Worm (Caenorhabditis elegans): Measurements from ENCODE around the gene str-185.

The str-185 gene

DNA sequence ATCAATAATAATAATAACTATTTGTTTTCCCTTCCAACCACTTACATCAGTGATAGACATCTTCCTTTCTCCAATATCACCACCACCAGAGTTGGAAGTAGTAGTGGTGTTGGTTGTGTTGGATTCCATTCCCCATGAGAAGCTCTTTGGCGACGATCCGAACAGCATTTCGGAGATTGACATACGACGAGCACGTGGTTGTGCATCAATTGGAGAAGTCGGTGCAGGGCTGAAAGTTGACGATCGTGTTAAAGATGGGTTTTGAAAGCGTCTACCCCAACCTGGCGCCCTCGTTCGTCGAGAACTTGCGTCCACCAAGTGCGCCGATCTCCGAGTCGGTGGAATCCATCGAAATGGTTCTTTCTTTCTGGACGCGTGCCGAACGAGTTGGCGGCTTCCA, 39.3 kb upstream of the str-185 start:
- TF ChIP-seq ztf-29 (GFP tag; IDR thresholded peaks at IDR 0.05): no peak
- no peak for TF ChIP-seq flt-1 (GFP tag; IDR thresholded peaks at IDR 0.05)
- no peak for TF ChIP-seq med-1 (GFP tag; optimal IDR thresholded peaks at IDR 0.05; ENCODE audit: insufficient read depth)
- no peak for TF ChIP-seq klf-2 (GFP tag; conservative IDR thresholded peaks at IDR 0.05)
- TF ChIP-seq ztf-23 (GFP tag; IDR thresholded peaks at IDR 0.05): no peak
- TF ChIP-seq T22C8.4 (GFP tag; IDR thresholded peaks at IDR 0.05): no peak
- no peak for TF ChIP-seq ref-1 (GFP tag; conservative IDR thresholded peaks at IDR 0.05)
- TF ChIP-seq cog-1 (tag; optimal IDR thresholded peaks at IDR 0.05): no peak
- no peak for TF ChIP-seq tab-1 (GFP tag; IDR thresholded peaks at IDR 0.05)

DNA sequence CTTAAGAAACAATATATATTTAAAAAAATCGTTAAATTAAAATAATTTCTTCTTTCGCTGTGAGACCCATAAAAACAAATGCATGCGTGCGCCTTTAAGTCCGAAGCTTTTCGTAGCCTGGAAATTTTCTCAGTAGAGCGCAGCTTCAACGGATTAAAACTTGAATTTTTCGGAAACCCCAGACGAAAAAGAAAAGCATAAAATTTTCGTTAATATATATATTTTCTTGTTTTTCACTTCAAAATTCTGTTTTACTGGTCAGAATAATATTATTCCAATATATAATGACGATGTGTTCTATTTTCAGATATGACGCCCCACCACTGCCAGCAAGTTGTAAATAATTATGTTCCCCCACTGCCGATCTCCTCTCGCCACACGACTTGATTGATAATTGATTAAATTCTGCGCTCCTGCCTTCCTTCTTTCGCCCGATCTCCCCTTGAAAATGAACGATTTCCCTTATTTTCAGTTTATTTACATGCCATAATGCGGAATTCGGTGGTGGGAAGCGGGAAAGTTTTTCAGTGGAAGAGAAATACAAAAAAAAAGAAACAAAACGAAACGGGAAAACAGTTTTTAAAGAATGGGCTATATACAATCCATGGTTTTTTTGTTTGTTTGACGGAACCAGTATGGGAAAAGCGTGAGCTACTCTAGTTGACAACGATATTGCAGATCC, 38.4 kb upstream of the str-185 start:
- TF ChIP-seq tab-1 (GFP tag; IDR thresholded peaks at IDR 0.05): no peak
- no peak for TF ChIP-seq flt-1 (GFP tag; IDR thresholded peaks at IDR 0.05)
- no peak for TF ChIP-seq T22C8.4 (GFP tag; IDR thresholded peaks at IDR 0.05)
- 0 out of 2 replicates have a peak, but pooled peaks have one; percentile 17 for TF ChIP-seq ztf-29 (GFP tag; IDR thresholded peaks at IDR 0.05)
- no peak for TF ChIP-seq med-1 (GFP tag; optimal IDR thresholded peaks at IDR 0.05; ENCODE audit: insufficient read depth)
- TF ChIP-seq cog-1 (tag; optimal IDR thresholded peaks at IDR 0.05): no peak
- no peak for TF ChIP-seq ref-1 (GFP tag; conservative IDR thresholded peaks at IDR 0.05)
- no peak for TF ChIP-seq klf-2 (GFP tag; conservative IDR thresholded peaks at IDR 0.05)

DNA sequence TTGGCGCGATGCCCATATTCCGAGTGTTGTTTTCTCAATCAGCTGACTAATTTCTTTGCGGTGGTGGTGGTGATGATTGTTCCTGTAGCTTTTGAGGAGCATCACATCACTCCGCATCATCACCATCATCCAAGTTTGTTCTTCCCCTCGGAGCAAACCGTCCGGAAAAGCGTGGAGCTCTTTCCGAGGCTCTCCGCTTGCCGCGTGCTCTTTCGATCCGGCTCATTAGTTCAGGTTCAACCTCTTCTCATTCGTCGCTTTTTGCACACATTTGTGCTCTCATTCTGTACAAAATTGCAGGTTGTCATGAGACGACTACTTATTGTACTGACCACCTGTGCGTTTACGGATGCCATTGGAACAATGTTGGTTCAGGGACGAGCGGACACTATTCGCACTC, 35.4 kb upstream of the str-185 start, which contains the start of gene M01H9.5:
M01H9.5 (plus strand) TSS at position 301 of the 400 bp plus-strand sequence.
- TF ChIP-seq T22C8.4 (GFP tag; IDR thresholded peaks at IDR 0.05) (no peak), klf-2 (GFP tag; conservative IDR thresholded peaks at IDR 0.05) (no peak)

DNA sequence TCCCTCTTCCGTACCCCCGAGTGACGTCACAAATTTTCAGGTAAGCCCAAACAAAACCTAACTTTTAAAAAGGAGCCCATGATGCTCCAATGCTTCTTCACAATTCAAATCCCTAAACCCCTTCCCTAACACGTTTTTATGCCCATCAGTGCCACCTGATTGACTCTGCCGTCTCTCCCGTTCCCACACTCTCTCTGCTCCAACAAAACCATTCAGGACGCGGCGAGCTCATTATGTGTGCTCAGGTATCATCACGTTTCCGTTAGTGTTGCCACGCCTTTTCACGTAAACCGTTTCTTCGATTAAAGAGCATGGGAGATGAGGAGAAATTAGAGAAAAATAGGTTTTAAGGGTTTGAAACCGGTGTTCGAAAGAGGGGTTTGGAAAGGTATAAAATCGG, 33.3 kb upstream of the str-185 start, which contains the start of gene M01H9.2:
M01H9.2 (minus strand) TSS at position 101 of the 400 bp plus-strand sequence.
- no peak for TF ChIP-seq flt-1 (GFP tag; IDR thresholded peaks at IDR 0.05)

DNA sequence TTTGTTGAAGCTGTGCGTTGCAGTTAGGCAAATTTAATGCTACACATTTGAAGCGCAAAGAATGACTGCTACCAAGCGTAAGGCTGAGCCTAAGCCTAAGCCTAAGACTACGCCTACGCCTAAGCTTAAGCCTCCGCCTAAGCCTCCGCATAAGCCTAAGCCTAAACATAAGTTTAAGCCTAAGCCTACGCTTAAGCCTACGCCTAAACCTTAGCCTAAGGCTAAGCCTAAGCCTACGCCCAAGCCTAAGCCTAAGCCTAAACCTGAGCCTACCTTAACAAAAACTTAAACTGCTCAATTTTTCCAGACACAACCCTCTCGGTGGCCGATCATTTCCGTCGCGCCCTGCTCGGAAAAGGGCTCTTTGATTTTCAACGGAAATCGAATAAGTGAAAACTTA, 29.5 kb upstream of the str-185 start:
- TF ChIP-seq klf-2 (GFP tag; conservative IDR thresholded peaks at IDR 0.05): no peak
- no peak for TF ChIP-seq ztf-23 (GFP tag; IDR thresholded peaks at IDR 0.05)
- TF ChIP-seq ztf-29 (GFP tag; IDR thresholded peaks at IDR 0.05): no peak
- no peak for TF ChIP-seq cog-1 (tag; optimal IDR thresholded peaks at IDR 0.05)
- no peak for TF ChIP-seq ref-1 (GFP tag; conservative IDR thresholded peaks at IDR 0.05)
- TF ChIP-seq T22C8.4 (GFP tag; IDR thresholded peaks at IDR 0.05): no peak
- TF ChIP-seq tab-1 (GFP tag; IDR thresholded peaks at IDR 0.05): no peak
- TF ChIP-seq med-1 (GFP tag; optimal IDR thresholded peaks at IDR 0.05; ENCODE audit: insufficient read depth): no peak

DNA sequence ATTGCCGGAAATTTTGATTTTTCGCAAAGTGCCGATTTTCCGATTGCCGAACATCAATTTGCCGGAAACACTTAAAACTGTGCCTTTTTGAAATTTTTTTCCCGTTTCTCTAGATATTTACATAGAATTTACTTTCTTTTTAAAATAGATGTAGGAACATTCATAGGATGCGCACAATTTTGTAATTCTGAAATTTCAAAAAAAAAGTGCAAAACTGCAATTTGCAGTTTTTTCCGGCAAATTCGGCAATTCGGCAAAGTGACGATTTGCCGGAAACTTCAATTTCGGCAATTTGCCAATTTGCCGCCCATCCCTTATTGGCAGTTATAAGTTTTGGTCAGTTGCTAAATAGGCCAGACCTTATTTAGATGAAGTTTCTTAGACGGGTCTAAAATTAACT, 26.9 kb upstream of the str-185 start:
- TF ChIP-seq med-1 (GFP tag; optimal IDR thresholded peaks at IDR 0.05; ENCODE audit: insufficient read depth) (no peak), tab-1 (GFP tag; IDR thresholded peaks at IDR 0.05) (no peak), klf-2 (GFP tag; conservative IDR thresholded peaks at IDR 0.05) (no peak), ztf-23 (GFP tag; IDR thresholded peaks at IDR 0.05) (no peak), flt-1 (GFP tag; IDR thresholded peaks at IDR 0.05) (no peak), ztf-29 (GFP tag; IDR thresholded peaks at IDR 0.05) (no peak), T22C8.4 (GFP tag; IDR thresholded peaks at IDR 0.05) (no peak)

DNA sequence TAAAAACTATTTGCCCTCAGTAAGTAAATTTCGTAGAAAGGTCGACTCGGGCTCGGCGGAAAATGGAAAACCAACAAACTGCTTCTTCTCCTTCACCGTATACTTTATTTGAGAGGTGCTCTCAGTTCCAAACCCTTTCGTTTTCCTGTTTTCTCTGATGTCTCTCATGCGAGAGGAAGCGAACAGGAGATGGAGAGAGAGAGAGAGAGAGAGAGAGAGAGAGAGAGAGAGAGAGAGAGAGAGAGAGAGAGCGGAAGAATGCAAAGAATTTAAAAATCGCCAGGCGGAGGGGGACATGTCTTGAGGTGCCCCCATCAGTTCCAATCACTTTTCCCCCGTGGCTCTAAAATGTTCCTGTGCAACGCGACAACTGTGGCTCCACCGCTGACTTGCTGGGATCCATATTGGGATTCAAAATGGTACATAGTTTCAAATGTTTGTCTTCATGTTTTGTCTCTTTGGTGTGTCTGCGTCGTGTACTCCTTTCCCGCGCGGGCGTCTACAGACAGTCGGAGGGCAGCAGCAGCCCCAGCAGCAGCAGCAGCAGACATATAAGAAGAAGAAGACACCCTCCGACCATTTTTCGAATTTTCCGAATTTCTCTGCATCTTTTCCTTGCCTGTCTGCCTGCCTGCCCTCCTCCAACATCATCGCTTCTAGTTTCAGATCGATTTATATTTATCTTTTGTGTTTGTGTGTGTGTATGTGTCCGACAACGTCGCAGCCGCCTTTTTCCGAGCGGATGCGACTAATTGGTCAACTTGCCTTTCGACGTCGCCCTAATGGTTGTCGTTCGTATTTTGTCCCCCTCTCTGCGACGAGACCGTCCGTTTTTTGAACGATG, 24.8 kb upstream of the str-185 start, which contains the start of gene R08C7.11:
R08C7.11 (minus strand) TSS at position 608 of the 844 bp plus-strand sequence.
- TF ChIP-seq med-1 (GFP tag; optimal IDR thresholded peaks at IDR 0.05; ENCODE audit: insufficient read depth): no peak
- 0 out of 2 replicates have a peak, but pooled peaks have one; percentile 13 for TF ChIP-seq flt-1 (GFP tag; IDR thresholded peaks at IDR 0.05)
- peak; percentile 19 for TF ChIP-seq cog-1 (tag; optimal IDR thresholded peaks at IDR 0.05)
- TF ChIP-seq klf-2 (GFP tag; conservative IDR thresholded peaks at IDR 0.05): 0 out of 2 replicates have a peak, but pooled peaks have one; percentile 42

DNA sequence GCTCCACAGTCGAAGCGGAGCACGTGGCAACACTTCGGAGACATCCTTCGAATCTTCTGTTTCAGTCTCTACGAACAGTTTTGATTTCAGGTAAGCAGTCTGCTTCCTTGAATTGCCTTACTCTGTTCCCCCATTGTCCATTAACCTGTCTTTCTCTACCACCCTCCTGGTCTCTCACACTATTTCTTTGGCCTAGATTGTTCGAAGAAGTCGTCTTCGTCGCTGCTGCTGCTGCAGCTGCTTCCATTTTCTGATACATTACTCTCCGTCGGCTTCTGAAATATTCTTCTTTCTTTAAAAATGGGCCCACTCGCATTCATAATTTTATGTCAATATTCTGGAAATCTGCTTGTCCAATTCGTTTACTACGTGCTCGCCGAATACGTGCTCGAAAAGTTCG, 21.8 kb upstream of the str-185 start, which contains the start of gene R08C7.1:
R08C7.1 (plus strand) TSS at position 301 of the 400 bp plus-strand sequence.
- TF ChIP-seq klf-2 (GFP tag; conservative IDR thresholded peaks at IDR 0.05) (no peak), ztf-23 (GFP tag; IDR thresholded peaks at IDR 0.05) (no peak), ztf-29 (GFP tag; IDR thresholded peaks at IDR 0.05) (no peak), cog-1 (tag; optimal IDR thresholded peaks at IDR 0.05) (no peak)

DNA sequence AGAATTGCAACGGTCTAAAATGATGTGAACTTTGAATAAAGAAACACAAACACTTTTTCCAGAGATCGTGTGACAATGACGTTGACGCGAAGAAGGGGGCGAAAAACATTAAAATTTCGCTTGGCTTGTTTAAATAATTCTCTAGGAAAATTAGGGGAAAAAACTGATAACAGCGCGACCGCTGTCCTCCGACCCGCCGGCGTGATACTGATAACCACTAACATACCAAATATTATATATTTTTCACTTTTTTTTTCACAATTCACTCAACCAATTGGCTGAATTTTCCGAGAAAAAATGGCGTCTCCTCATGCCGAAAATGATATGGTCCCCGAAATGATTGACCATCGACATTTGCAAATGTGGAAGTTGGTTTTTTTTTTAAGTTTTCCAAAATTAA, 20.0 kb upstream of the str-185 start:
- TF ChIP-seq med-1 (GFP tag; optimal IDR thresholded peaks at IDR 0.05; ENCODE audit: insufficient read depth) (no peak), tab-1 (GFP tag; IDR thresholded peaks at IDR 0.05) (no peak), ztf-29 (GFP tag; IDR thresholded peaks at IDR 0.05) (no peak), ref-1 (GFP tag; conservative IDR thresholded peaks at IDR 0.05) (no peak), klf-2 (GFP tag; conservative IDR thresholded peaks at IDR 0.05) (no peak), flt-1 (GFP tag; IDR thresholded peaks at IDR 0.05) (no peak), T22C8.4 (GFP tag; IDR thresholded peaks at IDR 0.05) (no peak), ztf-23 (GFP tag; IDR thresholded peaks at IDR 0.05) (no peak), cog-1 (tag; optimal IDR thresholded peaks at IDR 0.05) (no peak)

DNA sequence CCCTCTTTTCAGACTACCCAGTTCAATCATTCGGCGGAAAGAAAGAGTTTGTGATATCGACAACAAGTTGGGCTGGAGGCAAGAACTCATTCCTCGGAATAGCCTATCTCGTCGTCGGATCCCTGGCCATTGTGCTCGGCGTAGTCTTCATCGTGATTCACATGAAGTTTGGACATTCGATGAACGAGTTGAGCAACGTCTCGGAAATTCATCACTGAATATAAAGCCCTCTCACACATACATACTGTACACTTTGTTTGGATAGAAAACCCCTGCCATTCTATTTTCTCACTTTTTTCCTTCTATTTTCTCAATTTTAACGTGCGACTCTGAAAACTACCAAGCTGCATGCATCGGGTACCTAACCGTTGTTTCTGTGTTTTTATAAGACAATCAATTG, 19.6 kb upstream of the str-185 start, which contains the start of gene R08C7.12:
R08C7.12 (plus strand) TSS at position 301 of the 400 bp plus-strand sequence.
- TF ChIP-seq med-1 (GFP tag; optimal IDR thresholded peaks at IDR 0.05; ENCODE audit: insufficient read depth) (no peak), tab-1 (GFP tag; IDR thresholded peaks at IDR 0.05) (no peak), ztf-23 (GFP tag; IDR thresholded peaks at IDR 0.05) (no peak), klf-2 (GFP tag; conservative IDR thresholded peaks at IDR 0.05) (no peak), cog-1 (tag; optimal IDR thresholded peaks at IDR 0.05) (no peak), flt-1 (GFP tag; IDR thresholded peaks at IDR 0.05) (no peak), T22C8.4 (GFP tag; IDR thresholded peaks at IDR 0.05) (no peak), ref-1 (GFP tag; conservative IDR thresholded peaks at IDR 0.05) (no peak), ztf-29 (GFP tag; IDR thresholded peaks at IDR 0.05) (no peak)

Measured in whole organism, midembryonic.